Fruit fly (Drosophila melanogaster) S2 (cell line): ENCODE measurements around the gene hoe1.

Source experiments
- CG8478 ChIP-seq: fragments of >200 bp; optimal IDR thresholded peaks from 2 replicates; lab custom pipeline; 2018
- CTCF ChIP-seq, 2 experiments: fragments of >200 bp; optimal IDR thresholded peaks; 2 replicates each; lab custom pipeline; 2018

DNA sequence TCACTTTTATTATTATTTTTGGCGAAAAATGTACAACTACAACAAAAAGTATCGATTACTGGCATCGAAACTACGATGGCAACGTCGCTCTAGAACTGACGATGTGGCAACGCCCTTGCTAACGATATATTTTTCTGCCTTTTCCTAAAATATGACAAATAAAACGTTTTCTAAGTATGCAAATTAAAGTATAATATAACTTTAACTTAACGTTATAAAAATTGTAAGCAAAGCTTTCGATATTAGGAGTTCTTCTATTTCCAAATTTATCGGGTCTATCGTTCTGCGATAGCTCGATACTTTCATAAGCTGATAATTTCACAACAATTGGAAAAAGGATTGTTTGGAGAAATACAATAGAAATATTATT is 49.2 kb downstream of the hoe1 start, which contains the start of the genes Cf2 and CG3008:
- TF ChIP-seq CG8478 (lab: Kevin White, UChicago) (no peak), CTCF (optimal IDR thresholded peaks at IDR 0.05; lab: Kevin White, UChicago) (no peak)
